Fruit fly (Drosophila melanogaster) whole organism, pupa: ENCODE data around the gene Ttc30.

Experiments used
- CG10348 ChIP-seq: fragments of 200-800 bp; sonication (Bioruptor generic); IDR thresholded peaks from 2 replicates; pipeline ENCODE4 v1.3.6; 2022; ENCODE audit warnings: missing biosample characterization, missing genetic modification characterization
- CG12605 ChIP-seq: fragments of 200-800 bp; sonication (Bioruptor generic); IDR thresholded peaks from 2 replicates; pipeline ENCODE4 v1.3.6; 2022; ENCODE audit warnings: missing biosample characterization, missing genetic modification characterization
- CG13204 ChIP-seq: fragments of 200-800 bp; sonication (Bioruptor generic); optimal IDR thresholded peaks from 2 replicates; lab custom pipeline; 2018; ENCODE audit warnings: missing biosample characterization, mild to moderate bottlenecking, missing genetic modification characterization, moderate library complexity
- CG14655 ChIP-seq: fragments of 200-800 bp; sonication (Bioruptor generic); optimal IDR thresholded peaks from 3 replicates; lab custom pipeline; 2017; ENCODE audit warnings: mild to moderate bottlenecking, missing biosample characterization, missing genetic modification reagents, missing genetic modification characterization
- CG15710 ChIP-seq: fragments of 200-800 bp; sonication (Bioruptor generic); optimal IDR thresholded peaks from 2 replicates; lab custom pipeline; 2018; ENCODE audit warnings: missing biosample characterization, mild to moderate bottlenecking, missing genetic modification characterization, moderate library complexity
- CG17806 ChIP-seq: fragments of 200-800 bp; sonication (Bioruptor generic); optimal IDR thresholded peaks from 2 replicates; lab custom pipeline; 2018; ENCODE audit warnings: missing biosample characterization, mild to moderate bottlenecking, missing genetic modification characterization, moderate library complexity
- CG32121 ChIP-seq: fragments of 200-800 bp; sonication (Bioruptor generic); IDR thresholded peaks from 2 replicates; pipeline ENCODE4 v1.3.6; 2022; ENCODE audit warnings: missing biosample characterization, missing genetic modification characterization
- CG34367 ChIP-seq: fragments of 200-800 bp; sonication (Bioruptor generic); optimal IDR thresholded peaks from 2 replicates; lab custom pipeline; 2018; ENCODE audit warnings: missing biosample characterization, mild to moderate bottlenecking, missing genetic modification characterization
- CG4496 ChIP-seq: fragments of 200-800 bp; sonication (Bioruptor generic); IDR thresholded peaks from 3 replicates; pipeline ENCODE4 v1.3.6; 2022; ENCODE audit warnings: missing biosample characterization, missing genetic modification characterization
- CG8159 ChIP-seq: fragments of 200-800 bp; sonication (Bioruptor generic); optimal IDR thresholded peaks from 3 replicates; lab custom pipeline; 2018; ENCODE audit warnings: missing biosample characterization, mild to moderate bottlenecking, missing genetic modification characterization, moderate library complexity
- CG8301 ChIP-seq: fragments of 200-800 bp; sonication (Bioruptor generic); optimal IDR thresholded peaks from 2 replicates; lab custom pipeline; 2018; ENCODE audit warnings: missing biosample characterization, mild to moderate bottlenecking, missing genetic modification characterization
- CG9948 ChIP-seq: fragments of 200-800 bp; sonication (Bioruptor generic); optimal IDR thresholded peaks from 2 replicates; lab custom pipeline; 2018; ENCODE audit warnings: missing biosample characterization, mild to moderate bottlenecking, missing genetic modification characterization, moderate library complexity
- D1 ChIP-seq: fragments of 200-800 bp; sonication (Bioruptor generic); optimal IDR thresholded peaks from 2 replicates; lab custom pipeline; 2018; ENCODE audit warnings: missing biosample characterization, mild to moderate bottlenecking, missing genetic modification characterization, moderate library complexity
- EcR ChIP-seq: fragments of 200-800 bp; sonication (Bioruptor generic); optimal IDR thresholded peaks from 3 replicates; lab custom pipeline; 2019; ENCODE audit warnings: missing biosample characterization, missing genetic modification characterization, mild to moderate bottlenecking, moderate library complexity, missing genetic modification reagents
- Ets98B ChIP-seq: fragments of 200-800 bp; sonication (Bioruptor generic); IDR thresholded peaks from 2 replicates; pipeline ENCODE4 v1.3.6; 2022; ENCODE audit warnings: missing biosample characterization, missing genetic modification characterization
- Pif1A ChIP-seq: fragments of 200-800 bp; sonication (Bioruptor generic); optimal IDR thresholded peaks from 3 replicates; lab custom pipeline; 2016; ENCODE audit warnings: missing biosample characterization, missing genetic modification characterization
- Pif1B ChIP-seq: fragments of 200-800 bp; sonication (Bioruptor generic); optimal IDR thresholded peaks from 3 replicates; lab custom pipeline; 2016; ENCODE audit warnings: missing biosample characterization, missing genetic modification characterization
- Snoo ChIP-seq: fragments of 200-800 bp; sonication (Bioruptor generic); optimal IDR thresholded peaks from 3 replicates; lab custom pipeline; 2017; ENCODE audit warnings: missing biosample characterization, mild to moderate bottlenecking, missing genetic modification characterization, inconsistent platforms
- fd96Ca ChIP-seq: fragments of 200-800 bp; sonication (Bioruptor generic); IDR thresholded peaks from 3 replicates; pipeline ENCODE4 v1.3.6; 2022; ENCODE audit warnings: missing biosample characterization, missing genetic modification characterization
- gl ChIP-seq: fragments of 200-800 bp; sonication (Bioruptor generic); optimal IDR thresholded peaks from 2 replicates; lab custom pipeline; 2018; ENCODE audit warnings: missing biosample characterization, mild to moderate bottlenecking, missing genetic modification characterization
- rn ChIP-seq: fragments of 200-800 bp; sonication (Bioruptor generic); IDR thresholded peaks from 2 replicates; pipeline ENCODE4 v1.3.6; 2022; ENCODE audit warnings: missing biosample characterization, missing genetic modification characterization

The Ttc30 gene

dm6 chr2L:13101477-13101876 is 5.1 kb upstream of the Ttc30 start:
- TF ChIP-seq CG17806 (no peak), CG13204 (GFP tag; lab: Kevin White, UChicago) (no peak), Pif1A (no peak)

- no peak for TF ChIP-seq CG12605 (GFP tag; lab: Robert Waterston, UW)
- no peak for TF ChIP-seq Pif1B (GFP tag; lab: Kevin White, UChicago)
- no peak for TF ChIP-seq CG15710 (tag; lab: Kevin White, UChicago)
- no peak for TF ChIP-seq Snoo (tag; lab: Kevin White, UChicago)
- no peak for TF ChIP-seq fd96Ca (GFP tag; lab: Robert Waterston, UW)
- no peak for TF ChIP-seq CG8301 (tag; lab: Kevin White, UChicago)
- no peak for TF ChIP-seq CG13204 (GFP tag; lab: Kevin White, UChicago)
- TF ChIP-seq, all 21 proteins: peak for 0
Observed at dm6 chr2L:13104800-13105199, 1.8 kb upstream of the Ttc30 start.

dm6 chr2L:13113580-13113979 is 7.0 kb downstream of the Ttc30 start:
- no peak for TF ChIP-seq CG13204 (GFP tag; lab: Kevin White, UChicago)

dm6 chr2L:13116738-13117137 is 10.1 kb downstream of the Ttc30 start:
- TF ChIP-seq CG10348 (GFP tag; lab: Robert Waterston, UW) (no peak), CG32121 (GFP tag; lab: Robert Waterston, UW) (peak; percentile 52; the same call in 1 of the 2 replicates), CG4496 (GFP tag; lab: Robert Waterston, UW) (no peak)

dm6 chr2L:13119034-13119433 is 12.4 kb downstream of the Ttc30 start, which contains the start of the genes CG44198 and CG43050:
Gene CG44198 (minus strand): TSS chr2L:13119134.
Gene CG43050 (plus strand): TSS chr2L:13119294.
- no peak for TF ChIP-seq CG4496 (GFP tag; lab: Robert Waterston, UW)
- TF ChIP-seq Snoo (tag; lab: Kevin White, UChicago), result no peak
- no peak for TF ChIP-seq CG8301 (tag; lab: Kevin White, UChicago)
- no peak for TF ChIP-seq EcR (GFP tag; lab: Kevin White, UChicago)
- TF ChIP-seq Pif1B (GFP tag; lab: Kevin White, UChicago), result no peak
- no peak for TF ChIP-seq D1 (tag; lab: Kevin White, UChicago)
- TF ChIP-seq CG15710 (tag; lab: Kevin White, UChicago), result no peak
- no peak for TF ChIP-seq CG32121 (GFP tag; lab: Robert Waterston, UW)
- no peak for TF ChIP-seq CG9948 (tag; lab: Kevin White, UChicago)
- no peak for TF ChIP-seq fd96Ca (GFP tag; lab: Robert Waterston, UW)
- no peak for TF ChIP-seq CG14655
- TF ChIP-seq rn (GFP tag; lab: Robert Waterston, UW), result no peak
- TF ChIP-seq CG12605 (GFP tag; lab: Robert Waterston, UW), result no peak
- TF ChIP-seq CG10348 (GFP tag; lab: Robert Waterston, UW), result no peak
- no peak for TF ChIP-seq CG8159 (tag; lab: Kevin White, UChicago)
- no peak for TF ChIP-seq CG34367 (tag; lab: Kevin White, UChicago)
- no peak for TF ChIP-seq Pif1A

dm6 chr2L:13122526-13122925 is 15.9 kb downstream of the Ttc30 start:
- no peak for TF ChIP-seq CG15710 (tag; lab: Kevin White, UChicago)
- no peak for TF ChIP-seq fd96Ca (GFP tag; lab: Robert Waterston, UW)
- TF ChIP-seq CG34367 (tag; lab: Kevin White, UChicago), result peak; percentile 41
- TF ChIP-seq CG13204 (GFP tag; lab: Kevin White, UChicago), result peak; percentile 59
- TF ChIP-seq CG17806, result peak; percentile 27
- no peak for TF ChIP-seq CG4496 (GFP tag; lab: Robert Waterston, UW)
- no peak for TF ChIP-seq CG10348 (GFP tag; lab: Robert Waterston, UW)
- TF ChIP-seq CG9948 (tag; lab: Kevin White, UChicago), result no peak
- no peak for TF ChIP-seq rn (GFP tag; lab: Robert Waterston, UW)
- peak; percentile 14 for TF ChIP-seq EcR (GFP tag; lab: Kevin White, UChicago)
- TF ChIP-seq Pif1A, result peak; percentile 20
- no peak for TF ChIP-seq CG12605 (GFP tag; lab: Robert Waterston, UW)
- TF ChIP-seq CG14655, result peak; percentile 14
- peak; percentile 32 for TF ChIP-seq CG8159 (tag; lab: Kevin White, UChicago)
- TF ChIP-seq Ets98B (GFP tag; lab: Robert Waterston, UW), result no peak
- no peak for TF ChIP-seq CG32121 (GFP tag; lab: Robert Waterston, UW)
- TF ChIP-seq CG8301 (tag; lab: Kevin White, UChicago), result no peak
- no peak for TF ChIP-seq Pif1B (GFP tag; lab: Kevin White, UChicago)
- peak; percentile 63 for TF ChIP-seq gl
- no peak for TF ChIP-seq D1 (tag; lab: Kevin White, UChicago)
- no peak for TF ChIP-seq Snoo (tag; lab: Kevin White, UChicago)

- TF ChIP-seq CG4496 (GFP tag; lab: Robert Waterston, UW), result no peak
- no peak for TF ChIP-seq Ets98B (GFP tag; lab: Robert Waterston, UW)
- no peak for TF ChIP-seq CG14655
- TF ChIP-seq CG13204 (GFP tag; lab: Kevin White, UChicago), result no peak
- TF ChIP-seq Pif1A, result no peak
- no peak for TF ChIP-seq fd96Ca (GFP tag; lab: Robert Waterston, UW)
- no peak for TF ChIP-seq EcR (GFP tag; lab: Kevin White, UChicago)
- TF ChIP-seq CG34367 (tag; lab: Kevin White, UChicago), result no peak
- no peak for TF ChIP-seq CG32121 (GFP tag; lab: Robert Waterston, UW)
- TF ChIP-seq CG15710 (tag; lab: Kevin White, UChicago), result no peak
- TF ChIP-seq, all 21 proteins: peak for 0
Observed at dm6 chr2L:13130291-13130690, 23.7 kb downstream of the Ttc30 start, which contains the start of gene CG5122. Gene CG5122 (plus strand): TSS chr2L:13130591.
